Worm (Caenorhabditis elegans) whole organism, L2 larva: ENCODE measurements around the gene F56A8.5.

Experiments used
- C34F6.9 ChIP-seq: fragments of 150-350 bp; optimal IDR thresholded peaks from 2 replicates; lab custom pipeline; 2014; ENCODE audit warnings: missing biosample characterization, missing genetic modification characterization
- F13H6.1 ChIP-seq: sonication (generic microtip); optimal IDR thresholded peaks from 2 replicates; lab custom pipeline; 2016; ENCODE audit warnings: missing genetic modification characterization, missing compliant biosample characterization
- R02D3.7 ChIP-seq: fragments of 150-350 bp; optimal IDR thresholded peaks from 2 replicates; lab custom pipeline; 2014; ENCODE audit warnings: missing biosample characterization, missing genetic modification characterization
- Y55F3AM.14 ChIP-seq: fragments of 200-800 bp; sonication (Bioruptor generic); optimal IDR thresholded peaks from 2 replicates; lab custom pipeline; 2018; ENCODE audit warnings: mild to moderate bottlenecking, missing genetic modification characterization, missing compliant biosample characterization
- ZK546.5 ChIP-seq: sonication (generic microtip); optimal IDR thresholded peaks from 2 replicates; lab custom pipeline; 2017; ENCODE audit warnings: missing biosample characterization, missing genetic modification characterization
- alr-1 ChIP-seq: fragments of 150-350 bp; optimal IDR thresholded peaks from 2 replicates; lab custom pipeline; 2014; ENCODE audit warnings: missing biosample characterization, missing genetic modification characterization
- aly-2 ChIP-seq: fragments of 150-350 bp; optimal IDR thresholded peaks from 2 replicates; lab custom pipeline; 2014; ENCODE audit warnings: missing biosample characterization, missing genetic modification characterization
- ama-1 ChIP-seq: fragments of 150-350 bp; optimal IDR thresholded peaks from 2 replicates; lab custom pipeline; 2018; ENCODE audit warnings: inconsistent platforms
- blmp-1 ChIP-seq: sonication (generic microtip); optimal IDR thresholded peaks from 2 replicates; lab custom pipeline; 2017; ENCODE audit warnings: missing genetic modification characterization, mild to moderate bottlenecking, missing compliant biosample characterization, antibody characterized with exemption, moderate library complexity; ENCODE audit not compliant: insufficient read depth
- ceh-82 ChIP-seq: fragments of 150-350 bp; optimal IDR thresholded peaks from 2 replicates; lab custom pipeline; 2014; ENCODE audit warnings: missing biosample characterization, missing genetic modification characterization
- crh-2 ChIP-seq: sonication (generic microtip); optimal IDR thresholded peaks from 2 replicates; lab custom pipeline; 2017; ENCODE audit warnings: missing biosample characterization, missing genetic modification characterization
- egl-27 ChIP-seq: sonication (generic microtip); optimal IDR thresholded peaks from 3 replicates; lab custom pipeline; 2017; ENCODE audit warnings: missing biosample characterization, missing genetic modification reagents, missing genetic modification characterization
- elt-1 ChIP-seq: fragments of 150-350 bp; optimal IDR thresholded peaks from 2 replicates; lab custom pipeline; 2014; ENCODE audit warnings: missing biosample characterization, missing genetic modification characterization
- elt-3 ChIP-seq: sonication (generic microtip); optimal IDR thresholded peaks from 2 replicates; lab custom pipeline; 2017; ENCODE audit warnings: missing biosample characterization, missing genetic modification characterization
- fos-1 ChIP-seq: fragments of 150-350 bp; optimal IDR thresholded peaks from 2 replicates; lab custom pipeline; 2014; ENCODE audit warnings: missing biosample characterization, missing genetic modification characterization
- gmeb-1 ChIP-seq: fragments of 150-350 bp; optimal IDR thresholded peaks from 2 replicates; lab custom pipeline; 2014; ENCODE audit warnings: missing biosample characterization, missing genetic modification characterization
- lin-11 ChIP-seq: fragments of 150-350 bp; sonication (generic microtip); optimal IDR thresholded peaks from 2 replicates; lab custom pipeline; 2014; ENCODE audit warnings: missing biosample characterization, missing genetic modification characterization, inconsistent platforms, mixed read lengths
- lin-13 ChIP-seq: fragments of 150-350 bp; optimal IDR thresholded peaks from 2 replicates; lab custom pipeline; 2014; ENCODE audit warnings: missing biosample characterization, missing genetic modification reagents, missing genetic modification characterization
- lin-39 ChIP-seq: fragments of 150-350 bp; optimal IDR thresholded peaks from 2 replicates; lab custom pipeline; 2014; ENCODE audit warnings: missing biosample characterization, missing genetic modification reagents, missing genetic modification characterization
- lsy-2 ChIP-seq, 2 experiments: fragments of 150-350 bp in 1 of 2; sonication (generic microtip) in 1 of 2; optimal IDR thresholded peaks; 2 replicates each; lab custom pipeline; 2014 to 2017; ENCODE audit warnings: missing biosample characterization in 2 of 2, missing genetic modification characterization in 2 of 2
- mab-5 ChIP-seq: fragments of 150-350 bp; optimal IDR thresholded peaks from 2 replicates; lab custom pipeline; 2014; ENCODE audit warnings: missing biosample characterization, missing genetic modification characterization
- mbf-1 ChIP-seq: sonication (generic microtip); optimal IDR thresholded peaks from 2 replicates; lab custom pipeline; 2017; ENCODE audit warnings: missing biosample characterization, missing genetic modification characterization
- mdl-1 ChIP-seq, 2 experiments: fragments of 150-350 bp in 1 of 2; sonication (generic microtip) in 1 of 2; optimal IDR thresholded peaks; 2 replicates each; lab custom pipeline; 2017; ENCODE audit warnings: missing biosample characterization in 2 of 2, missing genetic modification characterization in 2 of 2
- nhr-10 ChIP-seq: sonication (generic microtip); optimal IDR thresholded peaks from 2 replicates; lab custom pipeline; 2017; ENCODE audit warnings: missing biosample characterization, missing genetic modification characterization
- nhr-11 ChIP-seq: fragments of 150-350 bp; optimal IDR thresholded peaks from 2 replicates; lab custom pipeline; 2014; ENCODE audit warnings: missing biosample characterization, missing genetic modification characterization
- nhr-12 ChIP-seq: fragments of 150-350 bp; optimal IDR thresholded peaks from 2 replicates; lab custom pipeline; 2014; ENCODE audit warnings: missing biosample characterization, missing genetic modification characterization
- nhr-129 ChIP-seq: fragments of 150-350 bp; optimal IDR thresholded peaks from 2 replicates; lab custom pipeline; 2014; ENCODE audit warnings: missing biosample characterization, missing genetic modification characterization
- nhr-23 ChIP-seq: fragments of 150-350 bp; optimal IDR thresholded peaks from 2 replicates; lab custom pipeline; 2014; ENCODE audit warnings: missing biosample characterization, missing genetic modification reagents, missing genetic modification characterization
- nhr-25 ChIP-seq: fragments of 150-350 bp; sonication (generic microtip); optimal IDR thresholded peaks from 3 replicates; lab custom pipeline; 2014; ENCODE audit warnings: missing biosample characterization, missing genetic modification characterization
- nhr-6 ChIP-seq: fragments of 150-350 bp; optimal IDR thresholded peaks from 2 replicates; lab custom pipeline; 2014; ENCODE audit warnings: missing biosample characterization, missing genetic modification characterization
- nhr-77 ChIP-seq: fragments of 150-350 bp; optimal IDR thresholded peaks from 2 replicates; lab custom pipeline; 2014; ENCODE audit warnings: missing biosample characterization, missing genetic modification characterization
- peb-1 ChIP-seq: fragments of 150-350 bp; optimal IDR thresholded peaks from 2 replicates; lab custom pipeline; 2014; ENCODE audit warnings: missing biosample characterization, missing genetic modification characterization
- sem-4 ChIP-seq: fragments of 150-350 bp; optimal IDR thresholded peaks from 2 replicates; lab custom pipeline; 2014; ENCODE audit warnings: missing biosample characterization, missing genetic modification reagents, missing genetic modification characterization
- skn-1 ChIP-seq: sonication (generic microtip); optimal IDR thresholded peaks from 2 replicates; lab custom pipeline; 2017; ENCODE audit warnings: missing biosample characterization, missing genetic modification characterization
- sma-3 ChIP-seq: sonication (generic microtip); optimal IDR thresholded peaks from 2 replicates; lab custom pipeline; 2016; ENCODE audit warnings: missing genetic modification reagents, missing genetic modification characterization, missing compliant biosample characterization
- sma-9 ChIP-seq, 2 experiments: fragments of 150-350 bp in 1 of 2; sonication (generic microtip) in 1 of 2; optimal IDR thresholded peaks; 2 replicates each; lab custom pipeline; 2014 to 2016; ENCODE audit warnings: missing genetic modification characterization in 2 of 2, mild to moderate bottlenecking in 1 of 2, missing biosample characterization in 1 of 2, missing compliant biosample characterization in 1 of 2, missing genetic modification reagents in 1 of 2, moderate library complexity in 1 of 2
- unc-39 ChIP-seq: fragments of 150-350 bp; optimal IDR thresholded peaks from 2 replicates; lab custom pipeline; 2014; ENCODE audit warnings: missing biosample characterization, missing genetic modification characterization
- unc-55 ChIP-seq: fragments of 150-350 bp; sonication (generic microtip); optimal IDR thresholded peaks from 3 replicates; lab custom pipeline; 2014; ENCODE audit warnings: missing biosample characterization, missing genetic modification reagents, missing genetic modification characterization
- unc-62 ChIP-seq: fragments of 150-350 bp; optimal IDR thresholded peaks from 2 replicates; lab custom pipeline; 2014; ENCODE audit warnings: missing biosample characterization, missing genetic modification reagents, missing genetic modification characterization
- zag-1 ChIP-seq: fragments of 150-350 bp; optimal IDR thresholded peaks from 2 replicates; lab custom pipeline; 2014; ENCODE audit warnings: missing biosample characterization, missing genetic modification characterization
- ztf-11 ChIP-seq: sonication (generic microtip); optimal IDR thresholded peaks from 2 replicates; lab custom pipeline; 2017; ENCODE audit warnings: missing biosample characterization, missing genetic modification characterization

The F56A8.5 gene

DNA sequence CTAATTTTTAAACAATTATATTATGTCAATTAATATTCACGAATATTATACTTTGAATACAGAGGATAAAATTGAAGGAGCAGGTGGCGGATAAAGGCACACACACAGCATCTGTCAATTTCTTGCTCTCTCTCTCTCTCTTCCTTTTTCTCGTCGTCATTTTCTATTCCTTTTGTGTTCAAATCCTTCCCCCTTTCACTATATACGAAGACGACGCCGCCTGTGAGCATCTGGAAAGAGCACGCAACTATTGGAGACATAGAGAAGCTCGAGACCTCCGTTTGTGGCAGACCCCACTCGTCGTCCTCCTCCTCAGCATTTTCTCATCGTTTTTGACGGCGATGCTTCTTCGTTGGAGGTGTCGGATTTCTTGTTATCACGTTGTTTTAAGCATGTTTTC is 7.5 kb upstream of the F56A8.5 start:
- TF ChIP-seq F13H6.1 (tag; lab: Kevin White, UChicago) (peak; percentile 22), nhr-10 (tag; lab: Kevin White, UChicago) (no peak), ceh-82 (tag; lab: Kevin White, UChicago) (no peak), unc-55 (GFP tag; lab: Kevin White, UChicago) (peak; percentile 43), C34F6.9 (tag; lab: Kevin White, UChicago) (peak; percentile 50), lsy-2 (tag; optimal IDR thresholded peaks at IDR 0.05; lab: Kevin White, UChicago) (peak in 1 of 2 experiments; percentile 32), unc-39 (tag; lab: Kevin White, UChicago) (no peak), nhr-25 (tag; lab: Kevin White, UChicago) (no peak), peb-1 (tag; lab: Kevin White, UChicago) (no peak), lin-13 (GFP tag; lab: Kevin White, UChicago) (peak; percentile 7), crh-2 (tag; lab: Kevin White, UChicago) (peak; percentile 3), egl-27 (tag; lab: Kevin White, UChicago) (no peak), unc-62 (GFP tag; lab: Kevin White, UChicago) (no peak), sem-4 (tag; lab: Kevin White, UChicago) (peak; percentile 69), nhr-11 (tag; lab: Kevin White, UChicago) (no peak), sma-3 (GFP tag; lab: Kevin White, UChicago) (no peak), mdl-1 (tag; optimal IDR thresholded peaks at IDR 0.05; lab: Kevin White, UChicago) (no peak), zag-1 (tag; lab: Kevin White, UChicago) (no peak), lin-11 (tag; lab: Kevin White, UChicago) (peak; percentile 15), sma-9 (GFP tag; optimal IDR thresholded peaks at IDR 0.05; lab: Kevin White, UChicago) (peak; percentile 16), sma-9 (tag; optimal IDR thresholded peaks at IDR 0.05; lab: Kevin White, UChicago) (no peak)

DNA sequence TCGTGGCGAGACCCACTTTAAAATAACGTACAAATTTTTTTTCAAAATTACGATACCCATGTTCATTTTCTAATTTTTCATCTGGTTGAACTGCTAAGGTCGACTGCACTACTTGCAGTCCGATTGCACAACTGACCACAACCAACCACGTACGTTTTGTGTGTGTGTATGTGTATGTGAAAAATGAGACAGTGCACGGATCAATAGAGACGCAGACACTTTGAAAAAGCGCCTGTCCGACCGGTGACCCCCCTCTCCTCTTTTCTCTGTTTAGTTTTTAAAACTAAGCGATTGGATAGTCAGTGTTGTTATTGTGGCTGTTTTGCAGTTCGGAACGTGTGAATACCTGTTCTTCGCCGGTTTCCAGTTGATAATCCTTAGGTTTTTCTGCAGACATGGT is 6.9 kb upstream of the F56A8.5 start:
- TF ChIP-seq nhr-6: no peak
- no peak for TF ChIP-seq unc-39 (tag; lab: Kevin White, UChicago)
- TF ChIP-seq skn-1 (tag; lab: Kevin White, UChicago): no peak
- no peak for TF ChIP-seq mab-5 (tag; lab: Kevin White, UChicago)
- peak in 1 of 2 experiments; percentile 39 for TF ChIP-seq lsy-2 (tag; optimal IDR thresholded peaks at IDR 0.05; lab: Kevin White, UChicago)
- TF ChIP-seq zag-1 (tag; lab: Kevin White, UChicago): no peak
- no peak for TF ChIP-seq sma-3 (GFP tag; lab: Kevin White, UChicago)
- peak; percentile 12 for TF ChIP-seq fos-1 (tag; lab: Kevin White, UChicago)
- no peak for TF ChIP-seq elt-3 (tag; lab: Kevin White, UChicago)
- no peak for TF ChIP-seq nhr-10 (tag; lab: Kevin White, UChicago)
- TF ChIP-seq nhr-25 (tag; lab: Kevin White, UChicago): peak; percentile 29
- TF ChIP-seq crh-2 (tag; lab: Kevin White, UChicago): peak; percentile 26
- TF ChIP-seq sma-9 (GFP tag; optimal IDR thresholded peaks at IDR 0.05; lab: Kevin White, UChicago): no peak
- TF ChIP-seq sma-9 (tag; optimal IDR thresholded peaks at IDR 0.05; lab: Kevin White, UChicago): no peak
- no peak for TF ChIP-seq egl-27 (tag; lab: Kevin White, UChicago)
- TF ChIP-seq aly-2 (tag; lab: Kevin White, UChicago): no peak
- no peak for TF ChIP-seq ZK546.5 (tag; lab: Kevin White, UChicago)
- TF ChIP-seq elt-1 (tag; lab: Kevin White, UChicago): no peak
- no peak for TF ChIP-seq ztf-11 (tag; lab: Kevin White, UChicago)
- TF ChIP-seq gmeb-1 (tag; lab: Kevin White, UChicago): no peak
- TF ChIP-seq mbf-1 (tag; lab: Kevin White, UChicago): no peak
- TF ChIP-seq nhr-77: no peak
- TF ChIP-seq R02D3.7: no peak
- TF ChIP-seq alr-1: no peak
- no peak for TF ChIP-seq nhr-23 (tag; lab: Kevin White, UChicago)
- no peak for TF ChIP-seq F13H6.1 (tag; lab: Kevin White, UChicago)
- no peak for TF ChIP-seq ama-1 (lab: Kevin White, UChicago)
- TF ChIP-seq lin-39 (tag; lab: Kevin White, UChicago): no peak
- no peak for TF ChIP-seq sem-4 (tag; lab: Kevin White, UChicago)
- no peak for TF ChIP-seq nhr-12 (tag; lab: Kevin White, UChicago)
- no peak for TF ChIP-seq lin-11 (tag; lab: Kevin White, UChicago)
- peak; percentile 41 for TF ChIP-seq nhr-129 (tag; lab: Kevin White, UChicago)
- no peak for TF ChIP-seq Y55F3AM.14 (GFP tag; lab: Kevin White, UChicago)
- TF ChIP-seq blmp-1 (tag; lab: Kevin White, UChicago): no peak
- peak; percentile 20 for TF ChIP-seq C34F6.9 (tag; lab: Kevin White, UChicago)
- no peak for TF ChIP-seq mdl-1 (tag; optimal IDR thresholded peaks at IDR 0.05; lab: Kevin White, UChicago)
